Fruit fly (Drosophila melanogaster) whole organism, embryonic: Measurements from ENCODE around the gene Tom40.

Source experiments
- ATbp ChIP-seq: fragments of 200-800 bp; sonication (Bioruptor generic); optimal IDR thresholded peaks from 2 replicates; lab custom pipeline; 2017; ENCODE audit warnings: missing biosample characterization, mild to moderate bottlenecking, missing genetic modification characterization, missing genetic modification reagents
- B-H1 ChIP-seq: fragments of 200-800 bp; sonication (Bioruptor generic); IDR thresholded peaks from 3 replicates; pipeline ENCODE4 v1.3.6; 2022; ENCODE audit warnings: missing biosample characterization, missing genetic modification characterization
- CG11456 ChIP-seq: fragments of 200-800 bp; sonication (Bioruptor generic); IDR thresholded peaks from 3 replicates; pipeline ENCODE4 v1.3.6; 2022; ENCODE audit warnings: missing biosample characterization, missing genetic modification characterization
- CG11560 ChIP-seq: fragments of 200-800 bp; sonication (Bioruptor generic); IDR thresholded peaks from 3 replicates; pipeline ENCODE4 v1.3.6; 2022; ENCODE audit warnings: missing biosample characterization, missing genetic modification characterization
- CG12299 ChIP-seq: fragments of 200-800 bp; sonication (Bioruptor generic); optimal IDR thresholded peaks from 2 replicates; lab custom pipeline; 2018; ENCODE audit warnings: missing biosample characterization, mild to moderate bottlenecking, missing genetic modification characterization
- CG14014 ChIP-seq: fragments of 200-800 bp; sonication (Bioruptor generic); IDR thresholded peaks from 2 replicates; pipeline ENCODE4 v1.3.6; 2022; ENCODE audit warnings: missing biosample characterization, missing genetic modification characterization
- CG14965 ChIP-seq: fragments of 200-800 bp; sonication (Bioruptor generic); optimal IDR thresholded peaks from 2 replicates; lab custom pipeline; 2016; ENCODE audit warnings: missing biosample characterization, missing genetic modification characterization, borderline replicate concordance
- CG15601 ChIP-seq: fragments of 200-800 bp; sonication (Bioruptor generic); optimal IDR thresholded peaks from 3 replicates; lab custom pipeline; 2019; ENCODE audit warnings: missing biosample characterization, mild to moderate bottlenecking, missing genetic modification characterization, moderate library complexity
- CG16863 ChIP-seq: fragments of 200-800 bp; sonication (Bioruptor generic); optimal IDR thresholded peaks from 3 replicates; lab custom pipeline; 2016; ENCODE audit warnings: missing biosample characterization, missing genetic modification characterization
- CG18011 ChIP-seq: fragments of 200-800 bp; sonication (Bioruptor generic); optimal IDR thresholded peaks from 2 replicates; lab custom pipeline; 2017; ENCODE audit warnings: missing biosample characterization, missing genetic modification characterization, mild to moderate bottlenecking, moderate library complexity, missing genotype
- CG2712 ChIP-seq: fragments of 200-800 bp; optimal IDR thresholded peaks from 3 replicates; lab custom pipeline; 2019; ENCODE audit warnings: missing biosample characterization, mild to moderate bottlenecking, missing genetic modification characterization, moderate library complexity
- CG30403 ChIP-seq: fragments of 200-800 bp; sonication (Bioruptor generic); optimal IDR thresholded peaks from 3 replicates; lab custom pipeline; 2016; ENCODE audit warnings: missing biosample characterization, missing genetic modification characterization
- CG30431 ChIP-seq: fragments of 200-800 bp; sonication (Bioruptor generic); optimal IDR thresholded peaks from 2 replicates; lab custom pipeline; 2017; ENCODE audit warnings: missing biosample characterization, missing genetic modification characterization
- CG34422 ChIP-seq: fragments of 200-800 bp; sonication (Bioruptor generic); IDR thresholded peaks from 3 replicates; pipeline ENCODE4 v1.3.6; 2022; ENCODE audit warnings: missing biosample characterization, missing genetic modification characterization
- CG3838 ChIP-seq: fragments of 200-800 bp; sonication (Bioruptor generic); optimal IDR thresholded peaks from 3 replicates; lab custom pipeline; 2016; ENCODE audit warnings: missing biosample characterization, missing genetic modification characterization
- CG4282 ChIP-seq: fragments of 200-800 bp; sonication (Bioruptor generic); optimal IDR thresholded peaks from 2 replicates; lab custom pipeline; 2016; ENCODE audit warnings: missing biosample characterization, missing genetic modification characterization
- CG43689 ChIP-seq: fragments of 200-800 bp; sonication (Bioruptor generic); IDR thresholded peaks from 2 replicates; pipeline ENCODE4 v1.3.6; 2022; ENCODE audit warnings: missing biosample characterization, missing genetic modification characterization
- CG4820 ChIP-seq: fragments of 200-800 bp; sonication (Bioruptor generic); optimal IDR thresholded peaks from 3 replicates; lab custom pipeline; 2016; ENCODE audit warnings: missing biosample characterization, missing genetic modification characterization
- CG5180 ChIP-seq: fragments of 200-800 bp; sonication (Bioruptor generic); optimal IDR thresholded peaks from 3 replicates; lab custom pipeline; 2017; ENCODE audit warnings: missing biosample characterization, missing genetic modification characterization, mild to moderate bottlenecking, moderate library complexity, missing genetic modification reagents
- CG6791 ChIP-seq: fragments of 200-800 bp; sonication (Bioruptor generic); IDR thresholded peaks from 3 replicates; pipeline ENCODE4 v1.3.6; 2022; ENCODE audit warnings: missing biosample characterization, missing genetic modification characterization; ENCODE audit not compliant: partially characterized antibody
- D19A ChIP-seq: fragments of 200-800 bp; optimal IDR thresholded peaks from 3 replicates; lab custom pipeline; 2019; ENCODE audit warnings: missing biosample characterization, mild to moderate bottlenecking, missing genetic modification characterization, moderate library complexity
- E2f1 ChIP-seq: fragments of 200-800 bp; sonication (Bioruptor generic); IDR thresholded peaks from 2 replicates; pipeline ENCODE4 v1.3.6; 2022; ENCODE audit warnings: missing biosample characterization, missing genetic modification characterization
- ERR ChIP-seq: fragments of 200-800 bp; sonication (Bioruptor generic); optimal IDR thresholded peaks from 2 replicates; lab custom pipeline; 2016; ENCODE audit warnings: missing biosample characterization, missing genetic modification characterization
- Elba2 ChIP-seq: fragments of 200-800 bp; sonication (Bioruptor generic); optimal IDR thresholded peaks from 3 replicates; lab custom pipeline; 2016; ENCODE audit warnings: missing biosample characterization, missing genetic modification characterization
- H15 ChIP-seq: fragments of 200-800 bp; sonication (Bioruptor generic); IDR thresholded peaks from 3 replicates; pipeline ENCODE4 v1.3.6; 2022; ENCODE audit warnings: missing biosample characterization, missing genetic modification characterization
- HLH54F ChIP-seq: fragments of 200-800 bp; sonication (Bioruptor generic); optimal IDR thresholded peaks from 3 replicates; lab custom pipeline; 2016; ENCODE audit warnings: missing biosample characterization, missing genetic modification characterization
- HLHmδ ChIP-seq: fragments of 200-800 bp; sonication (Bioruptor generic); optimal IDR thresholded peaks from 2 replicates; lab custom pipeline; 2018; ENCODE audit warnings: missing biosample characterization, mild to moderate bottlenecking, missing genetic modification characterization, moderate library complexity
- Mes4 ChIP-seq: fragments of 200-800 bp; sonication (Bioruptor generic); optimal IDR thresholded peaks from 2 replicates; lab custom pipeline; 2016; ENCODE audit warnings: missing biosample characterization, missing genetic modification characterization
- NfI ChIP-seq: fragments of 200-800 bp; sonication (Bioruptor generic); optimal IDR thresholded peaks from 3 replicates; lab custom pipeline; 2018; ENCODE audit warnings: missing biosample characterization, mild to moderate bottlenecking, missing genetic modification characterization, moderate library complexity
- Oli ChIP-seq: fragments of 200-800 bp; sonication (Bioruptor generic); optimal IDR thresholded peaks from 2 replicates; lab custom pipeline; 2018; ENCODE audit warnings: missing biosample characterization, mild to moderate bottlenecking, missing genetic modification characterization, moderate library complexity
- Poxn ChIP-seq: fragments of 200-800 bp; sonication (Bioruptor generic); IDR thresholded peaks from 2 replicates; pipeline ENCODE4 v1.3.6; 2022; ENCODE audit warnings: missing biosample characterization, missing genetic modification characterization
- Vsx1 ChIP-seq: fragments of 200-800 bp; sonication (Bioruptor generic); optimal IDR thresholded peaks from 2 replicates; lab custom pipeline; 2017; ENCODE audit warnings: missing biosample characterization, mild to moderate bottlenecking, missing genetic modification characterization, missing genetic modification reagents
- aop ChIP-seq: fragments of 200-800 bp; sonication (Bioruptor generic); IDR thresholded peaks from 2 replicates; pipeline ENCODE4 v1.3.6; 2022; ENCODE audit warnings: missing biosample characterization, missing genetic modification characterization
- ash1 ChIP-seq: fragments of 200-800 bp; sonication (Bioruptor generic); optimal IDR thresholded peaks from 2 replicates; lab custom pipeline; 2018; ENCODE audit warnings: missing biosample characterization, mild to moderate bottlenecking, missing genetic modification characterization
- az2 ChIP-seq: fragments of 200-800 bp; sonication (Bioruptor generic); optimal IDR thresholded peaks from 3 replicates; lab custom pipeline; 2016; ENCODE audit warnings: missing biosample characterization, missing genetic modification characterization
- caup ChIP-seq: fragments of 200-800 bp; sonication (Bioruptor generic); optimal IDR thresholded peaks from 3 replicates; lab custom pipeline; 2017; ENCODE audit warnings: missing biosample characterization, mild to moderate bottlenecking, missing genetic modification characterization, moderate library complexity; ENCODE audit not compliant: severe bottlenecking
- disco-r ChIP-seq: fragments of 200-800 bp; sonication (Bioruptor generic); optimal IDR thresholded peaks from 2 replicates; lab custom pipeline; 2016; ENCODE audit warnings: missing biosample characterization, missing genetic modification characterization
- ewg ChIP-seq: fragments of 200-800 bp; sonication (Bioruptor generic); optimal IDR thresholded peaks from 3 replicates; lab custom pipeline; 2017; ENCODE audit warnings: mild to moderate bottlenecking, missing biosample characterization, missing genetic modification reagents, missing genetic modification characterization
- fru ChIP-seq: fragments of >200 bp; optimal IDR thresholded peaks from 2 replicates; lab custom pipeline; 2017
- gce ChIP-seq: fragments of 200-800 bp; sonication (Bioruptor generic); IDR thresholded peaks from 3 replicates; pipeline ENCODE4 v1.3.6; 2022; ENCODE audit warnings: missing biosample characterization, missing genetic modification characterization
- kah ChIP-seq: fragments of 200-800 bp; sonication (Bioruptor generic); optimal IDR thresholded peaks from 2 replicates; lab custom pipeline; 2018; ENCODE audit warnings: missing biosample characterization, mild to moderate bottlenecking, missing genetic modification characterization
- kni ChIP-seq: fragments of 200-800 bp; sonication (Bioruptor generic); optimal IDR thresholded peaks from 3 replicates; lab custom pipeline; 2017; ENCODE audit warnings: mild to moderate bottlenecking, missing biosample characterization, missing genetic modification reagents, missing genetic modification characterization
- nau ChIP-seq: fragments of 200-800 bp; sonication (Bioruptor generic); optimal IDR thresholded peaks from 3 replicates; lab custom pipeline; 2017; ENCODE audit warnings: missing biosample characterization, mild to moderate bottlenecking, missing genetic modification characterization, missing genetic modification reagents
- odd ChIP-seq: fragments of 200-800 bp; sonication (Bioruptor generic); optimal IDR thresholded peaks from 2 replicates; lab custom pipeline; 2017; ENCODE audit warnings: missing biosample characterization, mild to moderate bottlenecking, missing genetic modification characterization
- org-1 ChIP-seq: fragments of 200-800 bp; sonication (Bioruptor generic); optimal IDR thresholded peaks from 2 replicates; lab custom pipeline; 2017; ENCODE audit warnings: missing biosample characterization, missing genetic modification characterization
- pan ChIP-seq, 4 experiments: fragments of >200 bp in 3 of 4; fragments of 200-800 bp in 1 of 4; sonication (Bioruptor generic) in 1 of 4; optimal IDR thresholded peaks in 3 of 4; IDR thresholded peaks in 1 of 4; 2 replicates each; pipeline versions ENCODE4 v1.3.6 to Lab custom; 2017 to 2022; ENCODE audit warnings: missing biosample characterization in 2 of 4, missing genetic modification characterization in 2 of 4, mixed read lengths in 1 of 4
- phol ChIP-seq: fragments of 200-800 bp; sonication (Bioruptor generic); optimal IDR thresholded peaks from 3 replicates; lab custom pipeline; 2018; ENCODE audit warnings: missing biosample characterization, mild to moderate bottlenecking, missing genetic modification characterization, moderate library complexity
- slp2 ChIP-seq: fragments of 200-800 bp; sonication (Bioruptor generic); optimal IDR thresholded peaks from 2 replicates; lab custom pipeline; 2016; ENCODE audit warnings: missing biosample characterization, missing genetic modification characterization
- sob ChIP-seq: fragments of 200-800 bp; sonication (Bioruptor generic); IDR thresholded peaks from 2 replicates; pipeline ENCODE4 v1.3.6; 2022; ENCODE audit warnings: missing biosample characterization, missing genetic modification characterization
- stc ChIP-seq: fragments of 200-800 bp; sonication (Bioruptor generic); IDR thresholded peaks from 2 replicates; pipeline ENCODE4 v1.3.6; 2022; ENCODE audit warnings: missing biosample characterization, missing genetic modification characterization
- zen2 ChIP-seq: fragments of 200-800 bp; sonication (Bioruptor generic); IDR thresholded peaks from 3 replicates; pipeline ENCODE4 v1.3.6; 2022; ENCODE audit warnings: missing biosample characterization, missing genetic modification characterization; ENCODE audit not compliant: partially characterized antibody

Gene Tom40

DNA sequence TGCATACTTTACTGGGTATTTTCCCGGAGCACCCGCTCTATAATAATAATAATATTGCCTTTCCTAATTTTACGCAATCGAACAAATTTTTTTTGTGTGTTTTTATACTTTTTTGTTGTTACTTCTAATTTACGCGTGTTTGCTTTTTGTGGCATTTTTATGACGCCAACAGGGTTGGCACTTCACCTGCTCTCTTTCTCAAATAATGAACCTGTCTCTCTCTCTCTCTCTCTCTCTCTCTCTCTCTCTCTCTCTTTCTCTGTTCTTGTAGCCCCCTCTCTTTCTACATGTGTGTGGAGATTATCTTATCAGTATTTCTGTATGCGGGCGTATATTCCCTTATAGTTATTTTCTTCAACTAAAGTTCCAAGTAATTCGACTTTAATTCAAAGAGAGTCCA, 46.0 kb upstream of the Tom40 start (continued):
- TF ChIP-seq sob (GFP tag; lab: Robert Waterston, UW) (peak; percentile 60; the same call in 1 of the 2 replicates), E2f1 (GFP tag; lab: Robert Waterston, UW) (no peak), CG5180 (GFP tag; lab: Kevin White, UChicago) (peak; percentile 73), Poxn (GFP tag; lab: Robert Waterston, UW) (no peak), D19A (peak; percentile 40), CG34422 (peak; percentile 17; the same call in 1 of the 3 replicates), CG30403 (GFP tag; lab: Kevin White, UChicago) (no peak), CG43689 (GFP tag; lab: Robert Waterston, UW) (no peak), CG4282 (GFP tag; lab: Kevin White, UChicago) (no peak), CG3838 (peak; percentile 14), H15 (GFP tag; lab: Robert Waterston, UW) (no peak), ewg (GFP tag; lab: Kevin White, UChicago) (no peak), fru (lab: Kevin White, UChicago) (no peak), CG30431 (GFP tag; lab: Kevin White, UChicago) (no peak), phol (tag; lab: Kevin White, UChicago) (no peak), zen2 (GFP tag; lab: Robert Waterston, UW) (no peak), CG18011 (GFP tag; lab: Kevin White, UChicago) (peak; percentile 2), az2 (GFP tag; lab: Kevin White, UChicago) (no peak), kni (GFP tag; lab: Kevin White, UChicago) (no peak), nau (GFP tag; lab: Kevin White, UChicago) (peak; percentile 40), ash1 (GFP tag; lab: Kevin White, UChicago) (peak; percentile 26), CG14965 (GFP tag; lab: Kevin White, UChicago) (no peak), aop (no peak), B-H1 (GFP tag; lab: Robert Waterston, UW) (no peak), CG11560 (tag; lab: Robert Waterston, UW) (no peak), CG15601 (tag; lab: Kevin White, UChicago) (peak; percentile 67), Elba2 (GFP tag; lab: Kevin White, UChicago) (no peak), CG16863 (GFP tag; lab: Kevin White, UChicago) (peak; percentile 34), pan (optimal IDR thresholded peaks at IDR 0.05; lab: Kevin White, UChicago) (no peak), pan (GFP tag; optimal IDR thresholded peaks at IDR 0.05 in 1 of 2, IDR thresholded peaks at IDR 0.05 in 1 of 2) (peak in 1 of 2 experiments; percentile 5), disco-r (no peak), HLH54F (GFP tag; lab: Kevin White, UChicago) (no peak), CG14014 (GFP tag; lab: Robert Waterston, UW) (peak; percentile 53; the same call in 1 of the 2 replicates), org-1 (GFP tag; lab: Kevin White, UChicago) (no peak), ATbp (GFP tag; lab: Kevin White, UChicago) (peak; percentile 85), CG12299 (tag; lab: Kevin White, UChicago) (peak; percentile 70), Oli (tag; lab: Kevin White, UChicago) (no peak), HLHmδ (GFP tag; lab: Kevin White, UChicago) (no peak), ERR (GFP tag; lab: Kevin White, UChicago) (no peak), odd (peak; percentile 59), CG6791 (no peak), kah (GFP tag; lab: Kevin White, UChicago) (peak; percentile 61), Mes4 (peak; percentile 46), CG11456 (GFP tag; lab: Robert Waterston, UW) (no peak), slp2 (GFP tag; lab: Kevin White, UChicago) (no peak), gce (GFP tag; lab: Robert Waterston, UW) (no peak), stc (GFP tag; lab: Robert Waterston, UW) (peak; percentile 45; the same call in 1 of the 2 replicates), CG2712 (tag; lab: Kevin White, UChicago) (peak; percentile 34), Vsx1 (GFP tag; lab: Kevin White, UChicago) (peak; percentile 62), CG4820 (GFP tag; lab: Kevin White, UChicago) (no peak), NfI (peak; percentile 21), caup (GFP tag; lab: Kevin White, UChicago) (peak; percentile 84)
